Fruit fly (Drosophila melanogaster) whole organism, embryonic: ENCODE data around the gene CG15773.

Experiments used
- Awh ChIP-seq: fragments of 200-800 bp; sonication (Bioruptor generic); IDR thresholded peaks from 2 replicates; pipeline ENCODE4, ENCODE4 v1.3.6; 2022; ENCODE audit warnings: missing biosample characterization, missing genetic modification characterization
- B-H2 ChIP-seq: fragments of 200-800 bp; sonication (Bioruptor generic); optimal IDR thresholded peaks from 2 replicates; lab custom pipeline; 2018; ENCODE audit warnings: missing biosample characterization, mild to moderate bottlenecking, missing genetic modification characterization
- Bdp1 ChIP-seq: fragments of 200-800 bp; sonication (Bioruptor generic); optimal IDR thresholded peaks from 3 replicates; lab custom pipeline; 2016; ENCODE audit warnings: missing biosample characterization, missing genetic modification characterization
- Blimp-1 ChIP-seq: fragments of 200-800 bp; sonication (Bioruptor generic); optimal IDR thresholded peaks from 3 replicates; lab custom pipeline; 2018; ENCODE audit warnings: missing biosample characterization, missing genetic modification characterization, mild to moderate bottlenecking, moderate library complexity, missing genetic modification reagents
- CG10979 ChIP-seq: fragments of 200-800 bp; sonication (Bioruptor generic); optimal IDR thresholded peaks from 2 replicates; lab custom pipeline; 2018; ENCODE audit warnings: missing biosample characterization, mild to moderate bottlenecking, missing genetic modification characterization, moderate library complexity
- CG14441 ChIP-seq: fragments of 200-800 bp; sonication (Bioruptor generic); IDR thresholded peaks from 2 replicates; pipeline ENCODE4 v1.3.6; 2022; ENCODE audit warnings: missing biosample characterization, missing genetic modification characterization
- CG14965 ChIP-seq: fragments of 200-800 bp; sonication (Bioruptor generic); optimal IDR thresholded peaks from 2 replicates; lab custom pipeline; 2016; ENCODE audit warnings: missing biosample characterization, missing genetic modification characterization, borderline replicate concordance
- CG15011 ChIP-seq: fragments of 200-800 bp; sonication (Bioruptor generic); optimal IDR thresholded peaks from 3 replicates; lab custom pipeline; 2018; ENCODE audit warnings: missing biosample characterization, mild to moderate bottlenecking, missing genetic modification characterization
- CG17912 ChIP-seq: fragments of 200-800 bp; sonication (Bioruptor generic); optimal IDR thresholded peaks from 2 replicates; lab custom pipeline; 2018; ENCODE audit warnings: missing biosample characterization, mild to moderate bottlenecking, missing genetic modification characterization
- CG2712 ChIP-seq: fragments of 200-800 bp; optimal IDR thresholded peaks from 3 replicates; lab custom pipeline; 2019; ENCODE audit warnings: missing biosample characterization, mild to moderate bottlenecking, missing genetic modification characterization, moderate library complexity
- CG31388 ChIP-seq: fragments of 200-800 bp; sonication (Bioruptor generic); optimal IDR thresholded peaks from 2 replicates; lab custom pipeline; 2016; ENCODE audit warnings: missing biosample characterization, missing genetic modification characterization
- CG3847 ChIP-seq: fragments of 200-800 bp; sonication (Bioruptor generic); IDR thresholded peaks from 2 replicates; pipeline ENCODE4 v1.3.6; 2022; ENCODE audit warnings: missing biosample characterization, missing genetic modification characterization
- CG4730 ChIP-seq: fragments of 200-800 bp; sonication (Bioruptor generic); IDR thresholded peaks from 2 replicates; pipeline ENCODE4 v1.3.6; 2022; ENCODE audit warnings: missing biosample characterization, missing genetic modification characterization
- CG6654 ChIP-seq: fragments of 200-800 bp; sonication (Bioruptor generic); optimal IDR thresholded peaks from 2 replicates; lab custom pipeline; 2017; ENCODE audit warnings: missing biosample characterization, mild to moderate bottlenecking, missing genetic modification characterization
- CG6683 ChIP-seq: fragments of 200-800 bp; sonication (Bioruptor generic); optimal IDR thresholded peaks from 2 replicates; lab custom pipeline; 2017; ENCODE audit warnings: missing biosample characterization, mild to moderate bottlenecking, missing genetic modification characterization, missing genetic modification reagents
- CG6813 ChIP-seq: fragments of 200-800 bp; sonication (Bioruptor generic); optimal IDR thresholded peaks from 2 replicates; lab custom pipeline; 2017; ENCODE audit warnings: missing biosample characterization, missing genetic modification characterization, mild to moderate bottlenecking, moderate library complexity, missing genetic modification reagents
- CG7271 ChIP-seq: fragments of 200-800 bp; sonication (Bioruptor generic); optimal IDR thresholded peaks from 2 replicates; lab custom pipeline; 2018; ENCODE audit warnings: missing biosample characterization, mild to moderate bottlenecking, missing genetic modification characterization, moderate library complexity
- CkIIα-i1 ChIP-seq: fragments of 200-800 bp; sonication (Bioruptor generic); IDR thresholded peaks from 2 replicates; pipeline ENCODE4 v1.3.6; 2022; ENCODE audit warnings: missing biosample characterization, missing genetic modification characterization
- Dfd ChIP-seq, 2 experiments: fragments of >200 bp; optimal IDR thresholded peaks; 2 replicates each; lab custom pipeline; 2017; ENCODE audit warnings: missing biosample characterization in 2 of 2, missing genetic modification characterization in 2 of 2
- Fer1 ChIP-seq: fragments of 200-800 bp; sonication (Bioruptor generic); optimal IDR thresholded peaks from 2 replicates; lab custom pipeline; 2017; ENCODE audit warnings: missing biosample characterization, mild to moderate bottlenecking, missing genetic modification characterization
- GATAe ChIP-seq: fragments of 200-800 bp; sonication (Bioruptor generic); conservative IDR thresholded peaks from 2 replicates; pipeline ENCODE4 v1.3.6; 2022; ENCODE audit warnings: missing biosample characterization, missing genetic modification characterization
- Hr39 ChIP-seq: fragments of >200 bp; optimal IDR thresholded peaks from 2 replicates; lab custom pipeline; 2017
- Hr78 ChIP-seq, 2 experiments: fragments of 200-800 bp in 1 of 2; fragments of >200 bp in 1 of 2; sonication (Bioruptor generic) in 1 of 2; optimal IDR thresholded peaks; 2 replicates each; lab custom pipeline; 2017 to 2019; ENCODE audit warnings: missing biosample characterization in 2 of 2, missing genetic modification characterization in 2 of 2, mild to moderate bottlenecking in 1 of 2, moderate library complexity in 1 of 2
- Kr ChIP-seq: fragments of 200-800 bp; sonication (Bioruptor generic); optimal IDR thresholded peaks from 2 replicates; lab custom pipeline; 2017; ENCODE audit warnings: missing biosample characterization, mild to moderate bottlenecking, missing genetic modification characterization
- Med ChIP-seq: fragments of 200-800 bp; sonication (Bioruptor generic); peaks from one replicate; lab custom pipeline; 2016; ENCODE audit warnings: missing biosample characterization, missing genetic modification characterization, mild to moderate bottlenecking, inconsistent platforms, moderate library complexity
- Oaz ChIP-seq: fragments of 200-800 bp; sonication (Bioruptor generic); IDR thresholded peaks from 2 replicates; pipeline ENCODE4 v1.3.6; 2022; ENCODE audit warnings: missing biosample characterization, missing genetic modification characterization
- Opbp ChIP-seq: fragments of 200-800 bp; sonication (Bioruptor generic); IDR thresholded peaks from 3 replicates; pipeline ENCODE4 v1.3.6; 2022; ENCODE audit warnings: missing biosample characterization, missing genetic modification characterization; ENCODE audit not compliant: partially characterized antibody
- Sox102F ChIP-seq: fragments of 200-800 bp; sonication (Bioruptor generic); optimal IDR thresholded peaks from 2 replicates; lab custom pipeline; 2018; ENCODE audit warnings: missing biosample characterization, mild to moderate bottlenecking, missing genetic modification characterization, moderate library complexity
- Ssrp ChIP-seq: fragments of 200-800 bp; sonication (Bioruptor generic); optimal IDR thresholded peaks from 2 replicates; lab custom pipeline; 2018; ENCODE audit warnings: missing biosample characterization, mild to moderate bottlenecking, missing genetic modification characterization, moderate library complexity
- Trl ChIP-seq, 3 experiments: fragments of >200 bp in 2 of 3; fragments of 200-800 bp in 1 of 3; sonication (Bioruptor generic) in 1 of 3; optimal IDR thresholded peaks; 2 replicates in 1 of 3; 3 replicates in 2 of 3; lab custom pipeline; 2016 to 2017; ENCODE audit warnings: missing biosample characterization in 1 of 3, missing genetic modification characterization in 1 of 3
- Xbp1 ChIP-seq: fragments of 200-800 bp; sonication (Bioruptor generic); optimal IDR thresholded peaks from 3 replicates; lab custom pipeline; 2016; ENCODE audit warnings: missing biosample characterization, mild to moderate bottlenecking, missing genetic modification characterization
- corto ChIP-seq: fragments of 200-800 bp; sonication (Bioruptor generic); optimal IDR thresholded peaks from 2 replicates; lab custom pipeline; 2016; ENCODE audit warnings: missing biosample characterization, mild to moderate bottlenecking, missing genetic modification characterization, moderate library complexity
- danr ChIP-seq: fragments of 200-800 bp; sonication (Bioruptor generic); IDR thresholded peaks from 2 replicates; pipeline ENCODE4 v1.3.6; 2022; ENCODE audit warnings: missing biosample characterization, missing genetic modification characterization
- dpn ChIP-seq, 2 experiments: fragments of 200-800 bp; sonication (Bioruptor generic); optimal IDR thresholded peaks; 3 replicates each; lab custom pipeline; 2016; ENCODE audit warnings: missing biosample characterization in 2 of 2, missing genetic modification characterization in 2 of 2
- eyg ChIP-seq: fragments of 200-800 bp; sonication (Bioruptor generic); optimal IDR thresholded peaks from 3 replicates; lab custom pipeline; 2016; ENCODE audit warnings: missing biosample characterization, missing genetic modification characterization
- h ChIP-seq: fragments of >200 bp; optimal IDR thresholded peaks from 2 replicates; lab custom pipeline; 2017
- kni ChIP-seq: fragments of 200-800 bp; sonication (Bioruptor generic); optimal IDR thresholded peaks from 3 replicates; lab custom pipeline; 2017; ENCODE audit warnings: mild to moderate bottlenecking, missing biosample characterization, missing genetic modification reagents, missing genetic modification characterization
- nmo ChIP-seq: fragments of 200-800 bp; sonication (Bioruptor generic); optimal IDR thresholded peaks from 2 replicates; lab custom pipeline; 2018; ENCODE audit warnings: missing biosample characterization, mild to moderate bottlenecking, missing genetic modification characterization, moderate library complexity
- pnt ChIP-seq: fragments of 200-800 bp; sonication (Bioruptor generic); optimal IDR thresholded peaks from 3 replicates; lab custom pipeline; 2016; ENCODE audit warnings: missing biosample characterization, missing genetic modification characterization
- pzg ChIP-seq: fragments of 200-800 bp; sonication (Bioruptor generic); optimal IDR thresholded peaks from 3 replicates; lab custom pipeline; 2018; ENCODE audit warnings: missing biosample characterization, mild to moderate bottlenecking, missing genetic modification characterization, moderate library complexity
- sd ChIP-seq: fragments of 200-800 bp; sonication (Bioruptor generic); optimal IDR thresholded peaks from 3 replicates; lab custom pipeline; 2018; ENCODE audit warnings: missing biosample characterization, mild to moderate bottlenecking, missing genetic modification characterization, moderate library complexity
- sob ChIP-seq: fragments of 200-800 bp; sonication (Bioruptor generic); IDR thresholded peaks from 2 replicates; pipeline ENCODE4 v1.3.6; 2022; ENCODE audit warnings: missing biosample characterization, missing genetic modification characterization
- tll ChIP-seq, 2 experiments: fragments of 200-800 bp in 1 of 2; fragments of >200 bp in 1 of 2; sonication (Bioruptor generic) in 1 of 2; optimal IDR thresholded peaks; 2 replicates each; lab custom pipeline; 2017 to 2019; ENCODE audit warnings: missing biosample characterization in 2 of 2, missing genetic modification characterization in 2 of 2, mild to moderate bottlenecking in 1 of 2, moderate library complexity in 1 of 2
- ttk ChIP-seq: fragments of 200-800 bp; sonication (Bioruptor generic); IDR thresholded peaks from 2 replicates; pipeline ENCODE4 v2.1.2; 2022; ENCODE audit warnings: missing biosample characterization, missing genetic modification characterization
- unc-4 ChIP-seq: fragments of 200-800 bp; sonication (Bioruptor generic); IDR thresholded peaks from 2 replicates; pipeline ENCODE4 v1.3.6; 2022; ENCODE audit warnings: missing biosample characterization, missing genetic modification characterization; ENCODE audit not compliant: partially characterized antibody
- usp ChIP-seq: fragments of >200 bp; optimal IDR thresholded peaks from 2 replicates; lab custom pipeline; 2017; ENCODE audit warnings: missing biosample characterization, missing genetic modification characterization
- wor ChIP-seq: fragments of 200-800 bp; sonication (Bioruptor generic); IDR thresholded peaks from 2 replicates; pipeline ENCODE4 v1.3.6; 2022; ENCODE audit warnings: missing biosample characterization, missing genetic modification characterization
- zfh1 ChIP-seq: fragments of 200-800 bp; sonication (Bioruptor generic); IDR thresholded peaks from 3 replicates; pipeline ENCODE4 v1.3.6; 2022; ENCODE audit warnings: missing biosample characterization, missing genetic modification characterization

The CG15773 gene

DNA sequence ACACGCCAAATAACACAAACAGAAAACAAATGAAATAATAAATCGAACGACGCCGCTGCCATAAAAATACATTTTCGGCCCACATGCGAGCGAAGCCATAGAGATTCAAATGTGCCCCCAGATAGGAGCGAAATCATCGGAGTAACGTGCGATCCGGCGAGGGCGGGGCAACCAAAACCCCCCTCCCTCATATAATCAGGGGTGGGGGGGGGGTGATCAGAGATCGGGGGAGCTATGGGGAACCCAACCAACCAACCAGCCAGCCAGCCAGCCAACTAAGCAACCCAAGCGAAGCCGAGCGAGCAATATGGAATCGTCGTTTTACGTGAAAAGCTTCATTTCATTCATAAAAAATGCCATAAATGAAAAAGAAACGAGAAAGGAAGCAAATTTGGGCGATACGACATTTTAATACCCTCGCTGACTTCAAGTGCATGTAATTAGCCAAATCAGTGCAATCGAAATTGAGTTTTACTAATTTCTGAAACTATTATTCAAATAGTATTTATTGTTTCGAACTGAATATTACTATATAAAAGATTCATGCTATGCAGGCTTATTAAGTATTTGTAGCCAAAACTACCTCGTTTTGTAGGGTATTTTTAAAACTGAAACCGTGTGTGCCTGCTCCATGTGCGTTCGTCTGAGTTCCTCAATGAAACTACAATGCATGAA, 32.6 kb upstream of the CG15773 start (continued):
- TF ChIP-seq sd (tag; lab: Kevin White, UChicago) (peak; percentile 5), CG6683 (GFP tag; lab: Kevin White, UChicago) (peak; percentile 4), Opbp (GFP tag; lab: Robert Waterston, UW) (no peak), Trl (optimal IDR thresholded peaks at IDR 0.05; lab: Kevin White, UChicago) (no peak), Trl (GFP tag; optimal IDR thresholded peaks at IDR 0.05; lab: Kevin White, UChicago) (peak; percentile 8), GATAe (GFP tag; lab: Robert Waterston, UW) (no peak), tll (GFP tag; optimal IDR thresholded peaks at IDR 0.05; lab: Kevin White, UChicago) (no peak), CG4730 (no peak), eyg (GFP tag; lab: Kevin White, UChicago) (no peak), Dfd (GFP tag; optimal IDR thresholded peaks at IDR 0.05; lab: Kevin White, UChicago) (no peak), Oaz (GFP tag; lab: Robert Waterston, UW) (peak; percentile 34; the same call in 1 of the 2 replicates), CG14441 (GFP tag; lab: Robert Waterston, UW) (peak; percentile 54), pzg (GFP tag; lab: Kevin White, UChicago) (no peak), kni (GFP tag; lab: Kevin White, UChicago) (peak; percentile 13), pnt (GFP tag; lab: Kevin White, UChicago) (peak; percentile 27), CG3847 (GFP tag; lab: Robert Waterston, UW) (0 out of 2 replicates have a peak, but pooled peaks have one; percentile 29), CG6813 (GFP tag; lab: Kevin White, UChicago) (peak; percentile 39), CG31388 (peak; percentile 20), B-H2 (GFP tag; lab: Kevin White, UChicago) (no peak), CG14965 (GFP tag; lab: Kevin White, UChicago) (no peak), Sox102F (GFP tag; lab: Kevin White, UChicago) (peak; percentile 83), h (lab: Kevin White, UChicago) (no peak), CG15011 (peak; percentile 39), CG6654 (GFP tag; lab: Kevin White, UChicago) (peak; percentile 31), Xbp1 (GFP tag; lab: Kevin White, UChicago) (peak; percentile 74), dpn (GFP tag; optimal IDR thresholded peaks at IDR 0.05; lab: Kevin White, UChicago) (peak; percentile 51 to 63), Blimp-1 (GFP tag; lab: Kevin White, UChicago) (peak; percentile 75), Kr (GFP tag; lab: Kevin White, UChicago) (no peak), Bdp1 (no peak), unc-4 (GFP tag; lab: Robert Waterston, UW) (no peak), corto (GFP tag; lab: Kevin White, UChicago) (no peak), ttk (GFP tag; lab: Robert Waterston, UW) (peak; percentile 41; the same call in 1 of the 2 replicates), danr (GFP tag; lab: Robert Waterston, UW) (0 out of 2 replicates have a peak, but pooled peaks have one; percentile 32), sob (0 out of 2 replicates have a peak, but pooled peaks have one; percentile 28), Hr78 (GFP tag; optimal IDR thresholded peaks at IDR 0.05; lab: Kevin White, UChicago) (peak in 1 of 2 experiments; percentile 21), zfh1 (GFP tag; lab: Robert Waterston, UW) (peak; percentile 54; the same call in 1 of the 3 replicates), CG17912 (GFP tag; lab: Kevin White, UChicago) (no peak), Med (GFP tag; lab: Kevin White, UChicago) (peak; percentile 87), nmo (GFP tag; lab: Kevin White, UChicago) (peak; percentile 79), CkIIα-i1 (GFP tag; lab: Robert Waterston, UW) (no peak), CG2712 (tag; lab: Kevin White, UChicago) (peak; percentile 75), usp (GFP tag; lab: Kevin White, UChicago) (no peak), Fer1 (GFP tag; lab: Kevin White, UChicago) (peak; percentile 47), Awh (0 out of 2 replicates have a peak, but pooled peaks have one; percentile 44), CG7271 (no peak), CG10979 (tag; lab: Kevin White, UChicago) (peak; percentile 75), wor (peak; percentile 53), Hr39 (no peak), Ssrp (tag; lab: Kevin White, UChicago) (peak; percentile 67)
